Fruit fly (Drosophila melanogaster): ENCODE results near the gene Rel.

Gene Rel

dm6 chr3R:9003600-9004223 is 44.1 kb downstream of the Rel start, which contains the start of the genes CG31100 and CG11980 (continued):
- no peak for TF ChIP-seq CG6254 (GFP tag; optimal IDR thresholded peaks at IDR 0.05)
- TF ChIP-seq hb (GFP tag; IDR thresholded peaks at IDR 0.05; ENCODE audit: partially characterized antibody), result 0 out of 3 replicates have a peak, but pooled peaks have one; percentile 14
- peak; percentile 45; the same call in 1 of the 2 replicates for TF ChIP-seq CG2129 (GFP tag; IDR thresholded peaks at IDR 0.05; ENCODE audit: partially characterized antibody)
- peak; percentile 84 for TF ChIP-seq Dref (GFP tag; IDR thresholded peaks at IDR 0.05)
- 0 out of 2 replicates have a peak, but pooled peaks have one; percentile 40 for TF ChIP-seq tna (GFP tag; IDR thresholded peaks at IDR 0.05; ENCODE audit: partially characterized antibody)
- peak; percentile 61 for TF ChIP-seq CG42726 (GFP tag; IDR thresholded peaks at IDR 0.05; ENCODE audit: partially characterized antibody)
- no peak for TF ChIP-seq vfl (GFP tag; optimal IDR thresholded peaks at IDR 0.05)
- TF ChIP-seq amos (GFP tag; IDR thresholded peaks at IDR 0.05; ENCODE audit: partially characterized antibody), result peak; percentile 77
- no peak for TF ChIP-seq jumu (GFP tag; optimal IDR thresholded peaks at IDR 0.05)
- TF ChIP-seq Fer1 (GFP tag; optimal IDR thresholded peaks at IDR 0.05), result peak; percentile 17
- peak; percentile 75 for TF ChIP-seq bigmax (GFP tag; optimal IDR thresholded peaks at IDR 0.05)
- TF ChIP-seq CG15601 (tag; optimal IDR thresholded peaks at IDR 0.05), result peak; percentile 24
- TF ChIP-seq Optix (GFP tag; IDR thresholded peaks at IDR 0.05), result no peak
- TF ChIP-seq CG9932 (GFP tag; IDR thresholded peaks at IDR 0.05), result no peak
- no peak for TF ChIP-seq CG6765 (GFP tag; optimal IDR thresholded peaks at IDR 0.05)
- no peak for TF ChIP-seq prd (optimal IDR thresholded peaks at IDR 0.05)
- TF ChIP-seq prd (GFP tag; IDR thresholded peaks at IDR 0.05), result no peak
- peak; percentile 49; the same call in 2 of the 3 replicates for TF ChIP-seq HLH4C (GFP tag; IDR thresholded peaks at IDR 0.05; ENCODE audit: partially characterized antibody)
- TF ChIP-seq CG13775 (GFP tag; optimal IDR thresholded peaks at IDR 0.05), result no peak
- 0 out of 4 replicates have a peak, but pooled peaks have one; percentile 30 for TF ChIP-seq chinmo (GFP tag; IDR thresholded peaks at IDR 0.05; ENCODE audit: partially characterized antibody)
- TF ChIP-seq cwo (GFP tag; optimal IDR thresholded peaks at IDR 0.05), result no peak
- peak; percentile 55 for TF ChIP-seq CG1603 (tag; optimal IDR thresholded peaks at IDR 0.05)
- no peak; the same call in 2 of the 3 replicates for TF ChIP-seq CG14860 (GFP tag; IDR thresholded peaks at IDR 0.05; ENCODE audit: partially characterized antibody)
- TF ChIP-seq CG4617 (GFP tag; optimal IDR thresholded peaks at IDR 0.05; ENCODE audit: borderline replicate concordance), result peak; percentile 73
- TF ChIP-seq CG18619 (GFP tag; optimal IDR thresholded peaks at IDR 0.05), result no peak
- peak; percentile 77 for TF ChIP-seq MESR4 (GFP tag; optimal IDR thresholded peaks at IDR 0.05)
- TF ChIP-seq CG32772 (GFP tag; IDR thresholded peaks at IDR 0.05), result no peak
- 0 out of 2 replicates have a peak, but pooled peaks have one; percentile 39 for TF ChIP-seq ato (GFP tag; IDR thresholded peaks at IDR 0.05; ENCODE audit: partially characterized antibody)
- peak; percentile 3 for TF ChIP-seq grau (tag; optimal IDR thresholded peaks at IDR 0.05)
- TF ChIP-seq dm (GFP tag; optimal IDR thresholded peaks at IDR 0.05), result peak; percentile 78
- peak; percentile 74 for TF ChIP-seq E2f2 (GFP tag; IDR thresholded peaks at IDR 0.05)
- peak; percentile 55 for TF ChIP-seq CG10267 (tag; optimal IDR thresholded peaks at IDR 0.05)
- no peak for TF ChIP-seq CG15011 (GFP tag; optimal IDR thresholded peaks at IDR 0.05)
- TF ChIP-seq CG12659 (GFP tag; optimal IDR thresholded peaks at IDR 0.05), result peak; percentile 61
- TF ChIP-seq Sin3A (optimal IDR thresholded peaks at IDR 0.05), result peak; percentile 13
- no peak for TF ChIP-seq Vsx1 (GFP tag; optimal IDR thresholded peaks at IDR 0.05)
- TF ChIP-seq CG16813 (GFP tag; IDR thresholded peaks at IDR 0.05; ENCODE audit: partially characterized antibody), result peak; percentile 73
- peak; percentile 18 for TF ChIP-seq CG3995 (GFP tag; optimal IDR thresholded peaks at IDR 0.05)
- no peak for TF ChIP-seq chm (GFP tag; IDR thresholded peaks at IDR 0.05)
- peak; percentile 77 for TF ChIP-seq trem (tag; optimal IDR thresholded peaks at IDR 0.05)
- TF ChIP-seq sqz (GFP tag; optimal IDR thresholded peaks at IDR 0.05), result no peak
- no peak for TF ChIP-seq Adf1 (GFP tag; IDR thresholded peaks at IDR 0.05)
- TF ChIP-seq Pdp1 (GFP tag; optimal IDR thresholded peaks at IDR 0.05), result no peak
- TF ChIP-seq pb (GFP tag; optimal IDR thresholded peaks at IDR 0.05), result no peak
- TF ChIP-seq CG16815 (GFP tag; optimal IDR thresholded peaks at IDR 0.05), result no peak
- peak; percentile 80 for TF ChIP-seq Opbp (GFP tag; IDR thresholded peaks at IDR 0.05; ENCODE audit: partially characterized antibody)
- no peak for TF ChIP-seq CG3838 (GFP tag; optimal IDR thresholded peaks at IDR 0.05)
- peak; percentile 35 for TF ChIP-seq CG17829 (tag; optimal IDR thresholded peaks at IDR 0.05)
